Worm (Caenorhabditis elegans) whole organism, L4 larva: ENCODE results near the gene tab-1.
A peak's percentile ranks its signal among the peaks of the same experiment; 100 is the strongest.

Source experiments
- F26F4.8 ChIP-seq: fragments of 200-800 bp; sonication (Bioruptor generic); conservative IDR thresholded peaks from 2 replicates; pipeline ENCODE4 v1.3.6; 2022; ENCODE audit warnings: missing genetic modification characterization, missing compliant biosample characterization
- F44E2.7 ChIP-seq: fragments of 200-800 bp; sonication (Bioruptor generic); IDR thresholded peaks from 2 replicates; pipeline ENCODE4 v2.1.2; 2022; ENCODE audit warnings: missing genetic modification characterization, missing compliant biosample characterization
- T26A8.4 ChIP-seq: fragments of 200-800 bp; sonication (Bioruptor generic); IDR thresholded peaks from 2 replicates; pipeline ENCODE4 v1.3.6; 2022; ENCODE audit warnings: missing genetic modification characterization, missing compliant biosample characterization
- Y48G9A.11 ChIP-seq: fragments of 200-800 bp; sonication (Bioruptor generic); IDR thresholded peaks from 2 replicates; pipeline ENCODE4 v1.3.6; 2022; ENCODE audit warnings: missing genetic modification reagents, missing genetic modification characterization, missing compliant biosample characterization
- Y5F2A.4 ChIP-seq: fragments of 200-800 bp; sonication (Bioruptor generic); optimal IDR thresholded peaks from 2 replicates; lab custom pipeline; 2018; ENCODE audit warnings: mild to moderate bottlenecking, missing genetic modification characterization, missing compliant biosample characterization
- aha-1 ChIP-seq: fragments of 150-350 bp; peaks from one replicate; lab custom pipeline; 2014; ENCODE audit warnings: missing biosample characterization, missing genetic modification characterization
- ceh-20 ChIP-seq: fragments of 200-800 bp; sonication (Bioruptor generic); IDR thresholded peaks from 2 replicates; pipeline ENCODE4 v1.3.6; 2022; ENCODE audit warnings: missing genetic modification reagents, missing genetic modification characterization, missing compliant biosample characterization
- ceh-28 ChIP-seq: fragments of 150-350 bp; optimal IDR thresholded peaks from 2 replicates; lab custom pipeline; 2014; ENCODE audit warnings: missing biosample characterization, missing genetic modification reagents, missing genetic modification characterization
- ceh-32 ChIP-seq: sonication (generic microtip); optimal IDR thresholded peaks from 2 replicates; lab custom pipeline; 2016; ENCODE audit warnings: mild to moderate bottlenecking, missing genetic modification characterization, missing compliant biosample characterization; ENCODE audit not compliant: poor library complexity
- ceh-62 ChIP-seq: sonication (generic microtip); optimal IDR thresholded peaks from 2 replicates; lab custom pipeline; 2017; ENCODE audit warnings: missing biosample characterization, missing genetic modification characterization
- ces-1 ChIP-seq: fragments of 150-350 bp; sonication (generic microtip); optimal IDR thresholded peaks from 4 replicates; lab custom pipeline; 2014; ENCODE audit warnings: missing biosample characterization, missing genetic modification reagents, missing genetic modification characterization
- ctbp-1 ChIP-seq: fragments of 200-800 bp; sonication (Bioruptor generic); IDR thresholded peaks from 2 replicates; pipeline ENCODE4 v1.3.6; 2022; ENCODE audit warnings: missing genetic modification reagents, missing genetic modification characterization, missing compliant biosample characterization
- daf-16 ChIP-seq, 3 experiments: sonication (generic microtip); optimal IDR thresholded peaks; 2 replicates each; lab custom pipeline; 2016 to 2017; ENCODE audit warnings: missing genetic modification characterization in 3 of 3, missing genetic modification reagents in 3 of 3, mild to moderate bottlenecking in 2 of 3, missing compliant biosample characterization in 2 of 3, missing biosample characterization in 1 of 3, moderate library complexity in 1 of 3
- daf-19 ChIP-seq: fragments of 200-800 bp; sonication (Bioruptor generic); conservative IDR thresholded peaks from 2 replicates; pipeline ENCODE4 v1.3.6; 2022; ENCODE audit warnings: missing genetic modification characterization, missing compliant biosample characterization
- dmd-6 ChIP-seq: fragments of 200-800 bp; sonication (Bioruptor generic); IDR thresholded peaks from 2 replicates; pipeline ENCODE4 v1.3.6; 2022; ENCODE audit warnings: missing genetic modification reagents, missing genetic modification characterization, missing compliant biosample characterization
- dve-1 ChIP-seq: sonication (generic microtip); optimal IDR thresholded peaks from 2 replicates; lab custom pipeline; 2017; ENCODE audit warnings: antibody characterized with exemption, mild to moderate bottlenecking, missing genetic modification characterization, missing compliant biosample characterization; ENCODE audit not compliant: insufficient read depth
- egl-43 ChIP-seq: fragments of 200-800 bp; sonication (Bioruptor generic); IDR thresholded peaks from 2 replicates; pipeline ENCODE4 v1.3.6; 2022; ENCODE audit warnings: missing genetic modification reagents, missing genetic modification characterization, missing compliant biosample characterization
- fkh-10 ChIP-seq: fragments of 150-350 bp; optimal IDR thresholded peaks from 2 replicates; lab custom pipeline; 2014; ENCODE audit warnings: missing biosample characterization, missing genetic modification reagents, missing genetic modification characterization
- hif-1 ChIP-seq, 2 experiments: sonication (generic microtip); optimal IDR thresholded peaks; 2 replicates each; lab custom pipeline; 2016 to 2017; ENCODE audit warnings: missing compliant biosample characterization in 2 of 2, missing genetic modification characterization in 2 of 2, missing genetic modification reagents in 2 of 2, missing genotype in 2 of 2, mild to moderate bottlenecking in 1 of 2
- lim-7 ChIP-seq: fragments of 200-800 bp; sonication (Bioruptor generic); IDR thresholded peaks from 2 replicates; pipeline ENCODE4 v1.3.6; 2022; ENCODE audit warnings: missing genetic modification characterization, missing compliant biosample characterization
- lin-15B ChIP-seq: fragments of 150-350 bp; sonication (generic microtip); optimal IDR thresholded peaks from 3 replicates; lab custom pipeline; 2014; ENCODE audit warnings: missing biosample characterization, missing genetic modification characterization
- lin-38 ChIP-seq: fragments of 200-800 bp; sonication (Bioruptor generic); IDR thresholded peaks from 2 replicates; pipeline ENCODE4 v1.3.6; 2022; ENCODE audit warnings: missing genetic modification reagents, missing genetic modification characterization, missing compliant biosample characterization
- lir-3 ChIP-seq: sonication (generic microtip); optimal IDR thresholded peaks from 2 replicates; lab custom pipeline; 2016; ENCODE audit warnings: mild to moderate bottlenecking, missing genetic modification characterization, missing compliant biosample characterization
- madf-5 ChIP-seq, 2 experiments: fragments of 200-800 bp; sonication (Bioruptor generic); IDR thresholded peaks; 2 replicates each; pipeline ENCODE4 v1.3.6; 2022; ENCODE audit warnings: missing compliant biosample characterization in 2 of 2, missing genetic modification characterization in 2 of 2
- mep-1 ChIP-seq: fragments of 150-350 bp; sonication (generic microtip); optimal IDR thresholded peaks from 3 replicates; lab custom pipeline; 2014; ENCODE audit warnings: missing biosample characterization, missing genetic modification characterization
- mxl-2 ChIP-seq: fragments of 200-800 bp; sonication (Bioruptor generic); conservative IDR thresholded peaks from 2 replicates; pipeline ENCODE4 v1.3.6; 2022; ENCODE audit warnings: missing genetic modification reagents, missing genetic modification characterization, missing compliant biosample characterization
- mxl-3 ChIP-seq: fragments of 200-800 bp; sonication (Bioruptor generic); optimal IDR thresholded peaks from 2 replicates; lab custom pipeline; 2018; ENCODE audit warnings: mild to moderate bottlenecking, missing genetic modification characterization, missing compliant biosample characterization
- nhr-102 ChIP-seq: sonication (generic microtip); optimal IDR thresholded peaks from 2 replicates; lab custom pipeline; 2016; ENCODE audit warnings: mild to moderate bottlenecking, missing genetic modification characterization, moderate library complexity, missing compliant biosample characterization
- nhr-11 ChIP-seq: fragments of 150-350 bp; optimal IDR thresholded peaks from 2 replicates; lab custom pipeline; 2014; ENCODE audit warnings: missing biosample characterization, missing genetic modification characterization
- nhr-48 ChIP-seq: sonication (generic microtip); optimal IDR thresholded peaks from 2 replicates; lab custom pipeline; 2016; ENCODE audit warnings: mild to moderate bottlenecking, missing genetic modification characterization, missing compliant biosample characterization
- nhr-6 ChIP-seq: fragments of 150-350 bp; optimal IDR thresholded peaks from 2 replicates; lab custom pipeline; 2014; ENCODE audit warnings: missing biosample characterization, missing genetic modification characterization
- rbr-2 ChIP-seq: sonication (generic microtip); optimal IDR thresholded peaks from 2 replicates; lab custom pipeline; 2016; ENCODE audit warnings: missing genotype, missing genetic modification characterization, missing compliant biosample characterization
- sdz-12 ChIP-seq: fragments of 200-800 bp; sonication (Bioruptor generic); optimal IDR thresholded peaks from 2 replicates; lab custom pipeline; 2018; ENCODE audit warnings: mild to moderate bottlenecking, missing genetic modification characterization, missing compliant biosample characterization
- set-16 ChIP-seq: fragments of 200-800 bp; sonication (Bioruptor generic); IDR thresholded peaks from 2 replicates; pipeline ENCODE4 v1.3.6; 2022; ENCODE audit warnings: missing genetic modification reagents, missing genetic modification characterization, missing compliant biosample characterization
- snpc-1.2 ChIP-seq: fragments of 200-800 bp; sonication (Bioruptor generic); IDR thresholded peaks from 2 replicates; pipeline ENCODE4 v1.3.6; 2022; ENCODE audit warnings: missing genetic modification reagents, missing genetic modification characterization, missing compliant biosample characterization
- tag-97 ChIP-seq: fragments of 200-800 bp; sonication (Bioruptor generic); IDR thresholded peaks from 2 replicates; pipeline ENCODE4 v1.3.6; 2022; ENCODE audit warnings: missing genetic modification characterization, missing compliant biosample characterization
- unc-62 ChIP-seq, 3 experiments: fragments of 150-350 bp in 1 of 3; sonication (generic microtip); optimal IDR thresholded peaks in 2 of 3; peaks in 1 of 3; 1 replicate in 1 of 3; 2 replicates in 2 of 3; lab custom pipeline; 2014 to 2017; ENCODE audit warnings: missing biosample characterization in 3 of 3, missing genetic modification characterization in 3 of 3, missing genetic modification reagents in 3 of 3, missing genotype in 1 of 3
- vab-7 ChIP-seq: fragments of 200-800 bp; sonication (Bioruptor generic); IDR thresholded peaks from 2 replicates; pipeline ENCODE4 v1.3.6; 2022; ENCODE audit warnings: missing genetic modification reagents, missing genetic modification characterization, missing compliant biosample characterization
- zfp-3 ChIP-seq: fragments of 200-800 bp; sonication (Bioruptor generic); conservative IDR thresholded peaks from 2 replicates; pipeline ENCODE4 v1.3.6; 2022; ENCODE audit warnings: missing genetic modification reagents, missing genetic modification characterization, missing compliant biosample characterization
- zip-2 ChIP-seq: fragments of 150-350 bp; optimal IDR thresholded peaks from 2 replicates; lab custom pipeline; 2014; ENCODE audit warnings: missing biosample characterization, missing genetic modification characterization
- ztf-7 ChIP-seq: fragments of 150-350 bp; optimal IDR thresholded peaks from 2 replicates; lab custom pipeline; 2014; ENCODE audit warnings: missing biosample characterization, missing genetic modification characterization

The tab-1 gene

ce11 chrII:6827388-6827787 is 24.3 kb downstream of the tab-1 start (continued):
- TF ChIP-seq ces-1 (GFP tag; lab: Kevin White, UChicago) (no peak), vab-7 (GFP tag; lab: Robert Waterston, UW) (no peak), F26F4.8 (GFP tag; lab: Robert Waterston, UW) (no peak), daf-19 (GFP tag; lab: Robert Waterston, UW) (no peak), tag-97 (GFP tag; lab: Robert Waterston, UW) (no peak), nhr-11 (tag; lab: Kevin White, UChicago) (peak; percentile 66), F44E2.7 (no peak), nhr-48 (no peak), Y48G9A.11 (GFP tag; lab: Robert Waterston, UW) (no peak), lim-7 (no peak), nhr-6 (tag; lab: Kevin White, UChicago) (no peak), lin-38 (no peak), ceh-28 (tag; lab: Kevin White, UChicago) (no peak), nhr-102 (tag; lab: Kevin White, UChicago) (no peak), daf-16 (GFP tag; optimal IDR thresholded peaks at IDR 0.05; lab: Kevin White, UChicago) (no peak), daf-16 (tag; optimal IDR thresholded peaks at IDR 0.05; lab: Kevin White, UChicago) (peak; percentile 23), madf-5 (GFP tag; IDR thresholded peaks at IDR 0.05; lab: Robert Waterston, UW) (no peak), egl-43 (GFP tag; lab: Robert Waterston, UW) (no peak), dmd-6 (GFP tag; lab: Robert Waterston, UW) (peak; percentile 69), zip-2 (tag; lab: Kevin White, UChicago) (no peak), ztf-7 (tag; lab: Kevin White, UChicago) (no peak), ceh-62 (tag; lab: Kevin White, UChicago) (no peak), zfp-3 (GFP tag; lab: Robert Waterston, UW) (no peak), ceh-32 (no peak), hif-1 (tag; optimal IDR thresholded peaks at IDR 0.05; lab: Kevin White, UChicago) (no peak), Y5F2A.4 (no peak), mxl-3 (peak; percentile 69), rbr-2 (peak; percentile 36), T26A8.4 (GFP tag; lab: Robert Waterston, UW) (no peak), snpc-1.2 (GFP tag; lab: Robert Waterston, UW) (no peak), lin-15B (no peak)

ce11 chrII:6828073-6828900 is 25.2 kb downstream of the tab-1 start:
- TF ChIP-seq ctbp-1 (0 out of 2 replicates have a peak, but pooled peaks have one; percentile 13), unc-62 (GFP tag; optimal IDR thresholded peaks at IDR 0.05 in 1 of 2; lab: Kevin White, UChicago) (peak in 1 of 2 experiments; percentile 98), unc-62 (tag; optimal IDR thresholded peaks at IDR 0.05; lab: Kevin White, UChicago) (no peak), mep-1 (peak; percentile 7), rbr-2 (peak; percentile 5), sdz-12 (peak; percentile 9), set-16 (GFP tag; lab: Robert Waterston, UW) (peak; percentile 59; the same call in 1 of the 2 replicates), lir-3 (tag; lab: Kevin White, UChicago) (no peak), dve-1 (tag; lab: Kevin White, UChicago) (no peak), zip-2 (tag; lab: Kevin White, UChicago) (no peak), vab-7 (GFP tag; lab: Robert Waterston, UW) (0 out of 2 replicates have a peak, but pooled peaks have one; percentile 19), ceh-20 (GFP tag; lab: Robert Waterston, UW) (no peak), mxl-2 (GFP tag; lab: Robert Waterston, UW) (no peak), fkh-10 (GFP tag; lab: Kevin White, UChicago) (peak; percentile 21), Y48G9A.11 (GFP tag; lab: Robert Waterston, UW) (no peak), aha-1 (tag; lab: Kevin White, UChicago) (peak; percentile 49), madf-5 (GFP tag; IDR thresholded peaks at IDR 0.05; lab: Robert Waterston, UW) (0 out of 4 replicates have a peak, but pooled peaks of 1 of the 2 experiments have one; percentile 57)
